Fruit fly (Drosophila melanogaster) whole organism, pupa: Measurements from ENCODE around the gene solo.

Experiments
- CG17806 ChIP-seq: fragments of 200-800 bp; sonication (Bioruptor generic); optimal IDR thresholded peaks from 2 replicates; lab custom pipeline; 2018; ENCODE audit warnings: missing biosample characterization, mild to moderate bottlenecking, missing genetic modification characterization, moderate library complexity
- CG32121 ChIP-seq: fragments of 200-800 bp; sonication (Bioruptor generic); IDR thresholded peaks from 2 replicates; pipeline ENCODE4 v1.3.6; 2022; ENCODE audit warnings: missing biosample characterization, missing genetic modification characterization
- CG34367 ChIP-seq: fragments of 200-800 bp; sonication (Bioruptor generic); optimal IDR thresholded peaks from 2 replicates; lab custom pipeline; 2018; ENCODE audit warnings: missing biosample characterization, mild to moderate bottlenecking, missing genetic modification characterization
- CG4496 ChIP-seq: fragments of 200-800 bp; sonication (Bioruptor generic); IDR thresholded peaks from 3 replicates; pipeline ENCODE4 v1.3.6; 2022; ENCODE audit warnings: missing biosample characterization, missing genetic modification characterization
- CG8159 ChIP-seq: fragments of 200-800 bp; sonication (Bioruptor generic); optimal IDR thresholded peaks from 3 replicates; lab custom pipeline; 2018; ENCODE audit warnings: missing biosample characterization, mild to moderate bottlenecking, missing genetic modification characterization, moderate library complexity
- CG8301 ChIP-seq: fragments of 200-800 bp; sonication (Bioruptor generic); optimal IDR thresholded peaks from 2 replicates; lab custom pipeline; 2018; ENCODE audit warnings: missing biosample characterization, mild to moderate bottlenecking, missing genetic modification characterization
- Pif1A ChIP-seq: fragments of 200-800 bp; sonication (Bioruptor generic); optimal IDR thresholded peaks from 3 replicates; lab custom pipeline; 2016; ENCODE audit warnings: missing biosample characterization, missing genetic modification characterization
- fd96Ca ChIP-seq: fragments of 200-800 bp; sonication (Bioruptor generic); IDR thresholded peaks from 3 replicates; pipeline ENCODE4 v1.3.6; 2022; ENCODE audit warnings: missing biosample characterization, missing genetic modification characterization
- gl ChIP-seq: fragments of 200-800 bp; sonication (Bioruptor generic); optimal IDR thresholded peaks from 2 replicates; lab custom pipeline; 2018; ENCODE audit warnings: missing biosample characterization, mild to moderate bottlenecking, missing genetic modification characterization

DNA sequence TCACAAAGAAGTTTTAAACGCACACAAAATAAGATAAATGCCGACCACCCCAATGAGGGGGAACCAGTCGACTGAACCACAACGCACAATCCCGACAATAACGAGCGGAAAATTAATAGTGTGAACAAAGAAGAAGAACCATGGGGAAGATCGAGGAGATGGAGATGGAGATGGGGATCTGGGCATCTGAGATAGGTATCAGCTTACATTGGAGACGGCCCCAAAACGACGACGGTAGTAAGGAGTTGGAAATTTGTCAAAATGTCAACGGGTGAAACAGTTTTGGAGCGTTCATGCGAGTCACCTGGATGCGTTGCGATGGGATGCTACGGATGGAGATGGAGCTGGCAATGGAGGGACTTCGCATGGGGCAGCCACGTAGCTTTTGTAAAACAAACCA lies 45.8 kb downstream of the solo start:
- TF ChIP-seq CG4496 (GFP tag; lab: Robert Waterston, UW) = no peak
- TF ChIP-seq gl (tag; lab: Kevin White, UChicago) = no peak
- TF ChIP-seq CG8159 (tag; lab: Kevin White, UChicago) = no peak
- no peak for TF ChIP-seq CG32121 (GFP tag; lab: Robert Waterston, UW)
- TF ChIP-seq CG8301 = no peak
- no peak for TF ChIP-seq Pif1A (GFP tag; lab: Kevin White, UChicago)
- no peak for TF ChIP-seq CG34367 (tag; lab: Kevin White, UChicago)
- TF ChIP-seq CG17806 (tag; lab: Kevin White, UChicago) = no peak
- TF ChIP-seq fd96Ca (GFP tag; lab: Robert Waterston, UW) = no peak
